Fruit fly (Drosophila melanogaster): ENCODE measurements around the gene CG43346.

- TF ChIP-seq pan (optimal IDR thresholded peaks at IDR 0.05) (no peak), psq (optimal IDR thresholded peaks at IDR 0.05) (no peak), Dll (optimal IDR thresholded peaks at IDR 0.05) (no peak)
These were observed 20.9 kb upstream of the CG43346 start for dm6 chr2L:21189273-21189781.

Data from whole organism.